Fruit fly (Drosophila melanogaster) whole organism, wandering third instar larva: ENCODE measurements around the gene Or33a.
A peak's percentile ranks its signal among the peaks of the same experiment; 100 is the strongest.

Source experiments
- Abd-B ChIP-seq: fragments of >200 bp; optimal IDR thresholded peaks from 2 replicates; lab custom pipeline; 2017; ENCODE audit warnings: missing biosample characterization, missing genetic modification characterization
- CG32264 ChIP-seq: fragments of 200-800 bp; sonication (Bioruptor generic); optimal IDR thresholded peaks from 2 replicates; lab custom pipeline; 2016; ENCODE audit warnings: missing biosample characterization, missing genetic modification characterization
- CG9705 ChIP-seq: fragments of 200-800 bp; sonication (Bioruptor generic); optimal IDR thresholded peaks from 2 replicates; lab custom pipeline; 2018; ENCODE audit warnings: missing biosample characterization, mild to moderate bottlenecking, missing genetic modification characterization
- CrebA ChIP-seq: fragments of 200-800 bp; sonication (Bioruptor generic); optimal IDR thresholded peaks from 2 replicates; lab custom pipeline; 2016; ENCODE audit warnings: missing biosample characterization, mild to moderate bottlenecking, missing genetic modification characterization, borderline replicate concordance
- Dfd ChIP-seq: fragments of >200 bp; optimal IDR thresholded peaks from 2 replicates; lab custom pipeline; 2017; ENCODE audit warnings: missing biosample characterization, missing genetic modification characterization
- Dif ChIP-seq: fragments of 200-275, 200-300 bp; sonication (Bioruptor generic); optimal IDR thresholded peaks from 2 replicates; lab custom pipeline; 2018; ENCODE audit warnings: missing biosample characterization, missing genetic modification characterization; ENCODE audit not compliant: partially characterized antibody
- GATAd ChIP-seq: sonication (Bioruptor generic); optimal IDR thresholded peaks from 2 replicates; lab custom pipeline; 2016; ENCODE audit warnings: missing biosample characterization, missing genetic modification characterization
- HLH106 ChIP-seq: fragments of 200-800 bp; optimal IDR thresholded peaks from 3 replicates; lab custom pipeline; 2019; ENCODE audit warnings: missing biosample characterization, mild to moderate bottlenecking, missing genetic modification characterization, moderate library complexity
- Hnf4 ChIP-seq: fragments of 200-800 bp; sonication (Bioruptor generic); optimal IDR thresholded peaks from 2 replicates; lab custom pipeline; 2016; ENCODE audit warnings: missing biosample characterization, mild to moderate bottlenecking, missing genetic modification characterization
- Hr78 ChIP-seq: fragments of >200 bp; optimal IDR thresholded peaks from 2 replicates; lab custom pipeline; 2017; ENCODE audit warnings: missing biosample characterization, missing genetic modification characterization
- Hr83 ChIP-seq: fragments of 200-300 bp; sonication (Bioruptor generic); optimal IDR thresholded peaks from 2 replicates; lab custom pipeline; 2016; ENCODE audit warnings: missing biosample characterization, mild to moderate bottlenecking, missing genetic modification characterization, moderate library complexity; ENCODE audit not compliant: poor library complexity, severe bottlenecking
- Jra ChIP-seq: sonication (Bioruptor generic); optimal IDR thresholded peaks from 2 replicates; lab custom pipeline; 2016; ENCODE audit warnings: missing biosample characterization, missing genetic modification characterization
- Mio ChIP-seq: sonication (Bioruptor generic); optimal IDR thresholded peaks from 2 replicates; lab custom pipeline; 2016; ENCODE audit warnings: missing biosample characterization, missing genetic modification characterization
- Myc ChIP-seq: fragments of >200 bp; optimal IDR thresholded peaks from 2 replicates; lab custom pipeline; 2017
- N ChIP-seq: fragments of >200 bp; optimal IDR thresholded peaks from 2 replicates; lab custom pipeline; 2018; ENCODE audit warnings: missing biosample characterization, missing external identifiers, missing genetic modification characterization
- OdsH ChIP-seq: fragments of 200-800 bp; sonication (Bioruptor generic); optimal IDR thresholded peaks from 2 replicates; lab custom pipeline; 2016; ENCODE audit warnings: missing biosample characterization, mild to moderate bottlenecking, missing genetic modification characterization
- Rel ChIP-seq, 2 experiments: fragments of 200-800 bp; sonication (Bioruptor generic) in 1 of 2; optimal IDR thresholded peaks; 2 replicates in 1 of 2; 3 replicates in 1 of 2; lab custom pipeline; 2016 to 2019; ENCODE audit warnings: mild to moderate bottlenecking in 2 of 2, missing biosample characterization in 2 of 2, missing genetic modification characterization in 2 of 2, moderate library complexity in 1 of 2
- Sp1 ChIP-seq: fragments of 200-800 bp; sonication (Bioruptor generic); optimal IDR thresholded peaks from 3 replicates; lab custom pipeline; 2019; ENCODE audit warnings: missing biosample characterization, mild to moderate bottlenecking, missing genetic modification characterization, moderate library complexity
- Vsx2 ChIP-seq: fragments of 200-300, 225-300 bp; sonication (Bioruptor generic); optimal IDR thresholded peaks from 2 replicates; lab custom pipeline; 2018; ENCODE audit warnings: missing biosample characterization, missing genetic modification characterization; ENCODE audit not compliant: partially characterized antibody
- br ChIP-seq: fragments of 200-800 bp; sonication (Bioruptor generic); optimal IDR thresholded peaks from 2 replicates; lab custom pipeline; 2016; ENCODE audit warnings: missing biosample characterization, missing genetic modification characterization
- brk ChIP-seq: fragments of 200-800 bp; sonication (Bioruptor generic); optimal IDR thresholded peaks from 2 replicates; lab custom pipeline; 2016; ENCODE audit warnings: missing biosample characterization, mild to moderate bottlenecking, missing genetic modification characterization
- dl ChIP-seq, 2 experiments: fragments of 175-275, 200-275 bp in 1 of 2; fragments of 200-275 bp in 1 of 2; sonication (Bioruptor generic); optimal IDR thresholded peaks; lab custom pipeline; 2018; ENCODE audit warnings: mild to moderate bottlenecking in 2 of 2, missing biosample characterization in 2 of 2, missing genetic modification characterization in 2 of 2, moderate library complexity in 2 of 2; ENCODE audit not compliant: partially characterized antibody in 2 of 2, insufficient read depth in 1 of 2
- dmrt93B ChIP-seq: fragments of 200-800 bp; sonication (Bioruptor generic); optimal IDR thresholded peaks from 2 replicates; lab custom pipeline; 2018; ENCODE audit warnings: missing biosample characterization, mild to moderate bottlenecking, missing genetic modification characterization
- dsf ChIP-seq: sonication (Bioruptor generic); optimal IDR thresholded peaks from 2 replicates; lab custom pipeline; 2016; ENCODE audit warnings: missing biosample characterization, missing genetic modification characterization, borderline replicate concordance
- ey ChIP-seq: fragments of 200-800 bp; sonication (Bioruptor generic); optimal IDR thresholded peaks from 2 replicates; lab custom pipeline; 2016; ENCODE audit warnings: missing biosample characterization, missing genetic modification characterization
- foxo ChIP-seq, 2 experiments: fragments of 200-800 bp; sonication (Bioruptor generic); optimal IDR thresholded peaks; 2 replicates in 1 of 2; 3 replicates in 1 of 2; lab custom pipeline; 2016 to 2017; ENCODE audit warnings: missing biosample characterization in 2 of 2, missing genetic modification characterization in 2 of 2
- fru ChIP-seq: fragments of 200-800 bp; sonication (Bioruptor generic); optimal IDR thresholded peaks from 3 replicates; lab custom pipeline; 2016; ENCODE audit warnings: missing biosample characterization, mild to moderate bottlenecking, missing genetic modification characterization
- h ChIP-seq: fragments of 200-800 bp; sonication (Bioruptor generic); optimal IDR thresholded peaks from 3 replicates; lab custom pipeline; 2016; ENCODE audit warnings: missing biosample characterization, mild to moderate bottlenecking, missing genetic modification characterization
- jim ChIP-seq: fragments of 175-275, 200-325 bp; sonication (Bioruptor generic); optimal IDR thresholded peaks from 2 replicates; lab custom pipeline; 2016; ENCODE audit warnings: missing biosample characterization, mild to moderate bottlenecking, missing genetic modification characterization
- lola ChIP-seq: fragments of >200 bp; optimal IDR thresholded peaks from 2 replicates; lab custom pipeline; 2017; ENCODE audit warnings: missing biosample characterization, missing genetic modification characterization
- pan ChIP-seq: fragments of >200 bp; optimal IDR thresholded peaks from 2 replicates; lab custom pipeline; 2017
- psq ChIP-seq: fragments of 200-800 bp; sonication (Bioruptor generic); optimal IDR thresholded peaks from 3 replicates; lab custom pipeline; 2017; ENCODE audit warnings: missing biosample characterization, mild to moderate bottlenecking, missing genetic modification characterization, moderate library complexity
- rgr ChIP-seq: fragments of 200-800 bp; sonication (Bioruptor generic); optimal IDR thresholded peaks from 3 replicates; lab custom pipeline; 2016; ENCODE audit warnings: missing biosample characterization, mild to moderate bottlenecking, missing genetic modification characterization
- sage ChIP-seq: fragments of 200-800 bp; sonication (Bioruptor generic); optimal IDR thresholded peaks from 2 replicates; lab custom pipeline; 2016; ENCODE audit warnings: missing biosample characterization, mild to moderate bottlenecking, missing genetic modification characterization
- sv ChIP-seq: fragments of 200-800 bp; sonication (Bioruptor generic); optimal IDR thresholded peaks from 3 replicates; lab custom pipeline; 2016; ENCODE audit warnings: missing biosample characterization, missing genetic modification characterization
- tai ChIP-seq: sonication (Bioruptor generic); optimal IDR thresholded peaks from 2 replicates; lab custom pipeline; 2016; ENCODE audit warnings: missing biosample characterization, missing genetic modification characterization
- usp ChIP-seq: fragments of >200 bp; optimal IDR thresholded peaks from 2 replicates; lab custom pipeline; 2017; ENCODE audit warnings: missing biosample characterization, missing genetic modification characterization
- woc ChIP-seq: sonication (Bioruptor generic); optimal IDR thresholded peaks from 2 replicates; lab custom pipeline; 2016; ENCODE audit warnings: missing biosample characterization, mild to moderate bottlenecking, missing genetic modification characterization

The Or33a gene

dm6 chr2L:11970343-11970742 lies 36.0 kb downstream of the Or33a start:
- TF ChIP-seq psq (GFP tag; lab: Kevin White, UChicago) (no peak), Hnf4 (GFP tag; lab: Kevin White, UChicago) (no peak), Abd-B (no peak)

- TF ChIP-seq rgr (GFP tag; lab: Kevin White, UChicago) = peak; percentile 50
- TF ChIP-seq CG9705 (GFP tag; lab: Kevin White, UChicago) = no peak
- TF ChIP-seq Dif = peak; percentile 84
- TF ChIP-seq Sp1 = peak; percentile 46
- TF ChIP-seq woc = no peak
- TF ChIP-seq CrebA (GFP tag; lab: Kevin White, UChicago) = no peak
- TF ChIP-seq dmrt93B = no peak
- TF ChIP-seq GATAd = no peak
- TF ChIP-seq Hnf4 (GFP tag; lab: Kevin White, UChicago) = no peak
- TF ChIP-seq br (GFP tag; lab: Kevin White, UChicago) = peak; percentile 44
- TF ChIP-seq sage = no peak
- TF ChIP-seq psq (GFP tag; lab: Kevin White, UChicago) = peak; percentile 7
- TF ChIP-seq tai (GFP tag; lab: Kevin White, UChicago) = no peak
- peak; percentile 75 for TF ChIP-seq h (GFP tag; lab: Kevin White, UChicago)
- TF ChIP-seq Vsx2 (GFP tag; lab: Kevin White, UChicago) = peak; percentile 81
- TF ChIP-seq lola = no peak
- TF ChIP-seq brk (GFP tag; lab: Kevin White, UChicago) = no peak
- TF ChIP-seq fru (GFP tag; lab: Kevin White, UChicago) = peak; percentile 51
- TF ChIP-seq Jra (GFP tag; lab: Kevin White, UChicago) = peak; percentile 46
- TF ChIP-seq ey (GFP tag; lab: Kevin White, UChicago) = no peak
- peak; percentile 24 for TF ChIP-seq HLH106 (tag; lab: Kevin White, UChicago)
- TF ChIP-seq dsf (GFP tag; lab: Kevin White, UChicago) = no peak
- TF ChIP-seq jim (GFP tag; lab: Kevin White, UChicago) = peak; percentile 59
- peak; percentile 83 for TF ChIP-seq Hr83 (GFP tag; lab: Kevin White, UChicago)
- no peak for TF ChIP-seq Hr78 (GFP tag; lab: Kevin White, UChicago)
- TF ChIP-seq Dfd = no peak
- TF ChIP-seq usp (GFP tag; lab: Kevin White, UChicago) = no peak
- no peak for TF ChIP-seq Mio (GFP tag; lab: Kevin White, UChicago)
- TF ChIP-seq CG32264 (GFP tag; lab: Kevin White, UChicago) = peak; percentile 24
- no peak for TF ChIP-seq Myc
- TF ChIP-seq Rel (GFP tag; optimal IDR thresholded peaks at IDR 0.05; lab: Kevin White, UChicago) = no peak
- TF ChIP-seq Rel (tag; optimal IDR thresholded peaks at IDR 0.05; lab: Kevin White, UChicago) = peak; percentile 69
- no peak for TF ChIP-seq sv (GFP tag; lab: Kevin White, UChicago)
- peak; percentile 20 for TF ChIP-seq OdsH (GFP tag; lab: Kevin White, UChicago)
- peak in 1 of 2 experiments; percentile 34 for TF ChIP-seq foxo (GFP tag; optimal IDR thresholded peaks at IDR 0.05; lab: Kevin White, UChicago)
- no peak for TF ChIP-seq N
- peak; percentile 56 to 82 for TF ChIP-seq dl (GFP tag; optimal IDR thresholded peaks at IDR 0.05; lab: Kevin White, UChicago; ENCODE audit: insufficient read depth in 1 of 2, partially characterized antibody in 2 of 2)
- no peak for TF ChIP-seq pan
- no peak for TF ChIP-seq Abd-B
Observed at dm6 chr2L:11970853-11971397, 36.6 kb downstream of the Or33a start.

dm6 chr2L:11973145-11973738 lies 38.9 kb downstream of the Or33a start:
- TF ChIP-seq Hnf4 (GFP tag; lab: Kevin White, UChicago) (no peak), N (no peak), CG9705 (GFP tag; lab: Kevin White, UChicago) (no peak), usp (GFP tag; lab: Kevin White, UChicago) (no peak), woc (no peak), OdsH (GFP tag; lab: Kevin White, UChicago) (no peak), Jra (GFP tag; lab: Kevin White, UChicago) (no peak), CG32264 (GFP tag; lab: Kevin White, UChicago) (no peak), brk (GFP tag; lab: Kevin White, UChicago) (no peak), ey (GFP tag; lab: Kevin White, UChicago) (no peak), dmrt93B (no peak), Hr78 (GFP tag; lab: Kevin White, UChicago) (no peak), dl (GFP tag; optimal IDR thresholded peaks at IDR 0.05; lab: Kevin White, UChicago; ENCODE audit: insufficient read depth in 1 of 2, partially characterized antibody in 2 of 2) (no peak), foxo (GFP tag; optimal IDR thresholded peaks at IDR 0.05; lab: Kevin White, UChicago) (no peak), dsf (GFP tag; lab: Kevin White, UChicago) (no peak), jim (GFP tag; lab: Kevin White, UChicago) (no peak), Mio (GFP tag; lab: Kevin White, UChicago) (no peak)
